Worm (Caenorhabditis elegans) whole organism, mixed stage, embryonic: ENCODE data around the gene nlp-51.

ENCODE experiments used
- M03D4.4 ChIP-seq: sonication (generic microtip); optimal IDR thresholded peaks from 2 replicates; lab custom pipeline; 2017; ENCODE audit warnings: mild to moderate bottlenecking, missing genetic modification characterization, missing compliant biosample characterization
- bed-3 ChIP-seq: fragments of 200-800 bp; sonication (Bioruptor generic); optimal IDR thresholded peaks from 3 replicates; lab custom pipeline; 2018; ENCODE audit warnings: mild to moderate bottlenecking, missing genetic modification characterization, moderate library complexity, missing compliant biosample characterization
- blmp-1 ChIP-seq: fragments of 150-350 bp; optimal IDR thresholded peaks from 2 replicates; lab custom pipeline; 2014; ENCODE audit warnings: missing biosample characterization, missing genetic modification characterization
- ceh-39 ChIP-seq: fragments of 150-350 bp; optimal IDR thresholded peaks from 2 replicates; lab custom pipeline; 2014; ENCODE audit warnings: missing biosample characterization, missing genetic modification characterization
- ceh-83 ChIP-seq: fragments of 200-800 bp; sonication (Bioruptor generic); optimal IDR thresholded peaks from 2 replicates; lab custom pipeline; 2018; ENCODE audit warnings: mild to moderate bottlenecking, missing genetic modification characterization, missing compliant biosample characterization
- ces-1 ChIP-seq: fragments of 150-350 bp; optimal IDR thresholded peaks from 2 replicates; lab custom pipeline; 2014; ENCODE audit warnings: missing biosample characterization, missing genetic modification reagents, missing genetic modification characterization
- cnd-1 ChIP-seq: fragments of 200-800 bp; sonication (Bioruptor generic); optimal IDR thresholded peaks from 2 replicates; lab custom pipeline; 2018; ENCODE audit warnings: mild to moderate bottlenecking, missing genetic modification characterization, missing compliant biosample characterization
- drap-1 ChIP-seq: fragments of 200-800 bp; sonication (Bioruptor generic); optimal IDR thresholded peaks from 3 replicates; lab custom pipeline; 2018; ENCODE audit warnings: mild to moderate bottlenecking, missing genetic modification characterization, missing compliant biosample characterization
- elt-1 ChIP-seq: sonication (generic microtip); optimal IDR thresholded peaks from 2 replicates; lab custom pipeline; 2017; ENCODE audit warnings: missing genetic modification characterization, mild to moderate bottlenecking, missing compliant biosample characterization, antibody characterized with exemption, moderate library complexity, borderline replicate concordance; ENCODE audit not compliant: insufficient read depth
- flh-1 ChIP-seq: fragments of 200-800 bp; sonication (Bioruptor generic); optimal IDR thresholded peaks from 2 replicates; lab custom pipeline; 2018; ENCODE audit warnings: mild to moderate bottlenecking, missing genetic modification characterization, moderate library complexity, missing compliant biosample characterization
- ham-2 ChIP-seq: fragments of 200-800 bp; sonication (Bioruptor generic); optimal IDR thresholded peaks from 2 replicates; lab custom pipeline; 2018; ENCODE audit warnings: mild to moderate bottlenecking, missing genetic modification characterization, missing compliant biosample characterization
- hlh-1 ChIP-seq: fragments of 150-350 bp; optimal IDR thresholded peaks from 2 replicates; lab custom pipeline; 2014; ENCODE audit warnings: missing biosample characterization, missing genetic modification reagents, missing genetic modification characterization
- lin-32 ChIP-seq: fragments of 200-800 bp; sonication (Bioruptor generic); optimal IDR thresholded peaks from 2 replicates; lab custom pipeline; 2018; ENCODE audit warnings: mild to moderate bottlenecking, missing genetic modification characterization, missing compliant biosample characterization
- lsy-2 ChIP-seq: fragments of 150-350 bp; optimal IDR thresholded peaks from 2 replicates; lab custom pipeline; 2014; ENCODE audit warnings: missing biosample characterization, missing genetic modification characterization
- mls-2 ChIP-seq: sonication (generic microtip); optimal IDR thresholded peaks from 2 replicates; lab custom pipeline; 2016; ENCODE audit warnings: mild to moderate bottlenecking, missing genetic modification characterization, moderate library complexity, missing compliant biosample characterization
- nhr-12 ChIP-seq: fragments of 150-350 bp; optimal IDR thresholded peaks from 2 replicates; lab custom pipeline; 2014; ENCODE audit warnings: missing biosample characterization, missing genetic modification characterization
- nhr-2 ChIP-seq: fragments of 150-350 bp; optimal IDR thresholded peaks from 2 replicates; lab custom pipeline; 2014; ENCODE audit warnings: missing biosample characterization, missing genetic modification characterization
- nhr-237 ChIP-seq: fragments of 150-350 bp; optimal IDR thresholded peaks from 2 replicates; lab custom pipeline; 2014; ENCODE audit warnings: missing biosample characterization, missing genetic modification characterization
- nhr-28 ChIP-seq: fragments of 150-350 bp; optimal IDR thresholded peaks from 2 replicates; lab custom pipeline; 2014; ENCODE audit warnings: missing biosample characterization, missing genetic modification characterization
- nhr-76 ChIP-seq: sonication (generic microtip); optimal IDR thresholded peaks from 2 replicates; lab custom pipeline; 2017; ENCODE audit warnings: missing biosample characterization, missing genetic modification characterization
- pha-4 ChIP-seq: fragments of 150-350 bp; optimal IDR thresholded peaks from 2 replicates; lab custom pipeline; 2018; ENCODE audit warnings: missing biosample characterization, missing genetic modification reagents, missing genetic modification characterization
- sem-2 ChIP-seq: fragments of 200-800 bp; sonication (Bioruptor generic); optimal IDR thresholded peaks from 2 replicates; lab custom pipeline; 2018; ENCODE audit warnings: mild to moderate bottlenecking, missing genetic modification characterization, missing compliant biosample characterization
- snpc-4 ChIP-seq: fragments of 150-350 bp; optimal IDR thresholded peaks from 2 replicates; lab custom pipeline; 2014; ENCODE audit warnings: missing biosample characterization, missing genetic modification characterization
- sptf-1 ChIP-seq: sonication (generic microtip); optimal IDR thresholded peaks from 2 replicates; lab custom pipeline; 2017; ENCODE audit warnings: mild to moderate bottlenecking, missing genetic modification characterization, moderate library complexity, missing compliant biosample characterization
- unc-120 ChIP-seq: sonication (generic microtip); optimal IDR thresholded peaks from 2 replicates; lab custom pipeline; 2017; ENCODE audit warnings: missing genetic modification characterization, missing compliant biosample characterization; ENCODE audit not compliant: poor library complexity, severe bottlenecking
- unc-39 ChIP-seq: fragments of 150-350 bp; optimal IDR thresholded peaks from 2 replicates; lab custom pipeline; 2014; ENCODE audit warnings: missing biosample characterization, missing genetic modification characterization
- unc-62 ChIP-seq: fragments of 150-350 bp; optimal IDR thresholded peaks from 2 replicates; lab custom pipeline; 2014; ENCODE audit warnings: missing biosample characterization, missing genetic modification reagents, missing genetic modification characterization
- zip-8 ChIP-seq: fragments of 150-350 bp; optimal IDR thresholded peaks from 2 replicates; lab custom pipeline; 2014; ENCODE audit warnings: missing biosample characterization, missing genetic modification characterization
- ztf-11 ChIP-seq: fragments of 150-350 bp; optimal IDR thresholded peaks from 2 replicates; lab custom pipeline; 2014; ENCODE audit warnings: missing biosample characterization, missing genetic modification characterization

Gene nlp-51

DNA sequence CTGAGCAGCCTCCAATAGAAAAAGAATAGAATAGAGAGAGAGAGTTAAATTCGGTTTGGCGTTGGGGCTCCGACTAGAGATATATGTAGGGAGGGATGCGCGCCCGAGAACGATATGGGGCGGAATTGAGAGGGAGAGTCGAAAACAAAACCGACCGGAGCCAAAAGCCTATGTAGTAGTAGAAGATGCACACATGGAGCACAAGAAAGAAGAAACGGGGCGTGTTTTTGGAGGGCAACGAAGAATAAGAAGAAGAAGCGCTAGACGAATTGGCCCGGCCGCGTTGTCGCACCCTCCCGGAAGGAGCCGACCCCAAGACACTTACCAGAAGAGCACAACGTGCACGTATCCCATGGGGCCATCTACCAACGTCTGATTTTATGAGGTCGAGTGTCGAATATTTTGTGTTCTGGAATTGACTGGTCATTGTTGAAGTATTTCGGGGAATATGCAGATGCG lies 9.6 kb upstream of the nlp-51 start, which contains the start of gene tag-180:
tag-180 (minus strand) TSS at position 409 of the 459 bp plus-strand sequence.
- TF ChIP-seq ces-1 (GFP tag; lab: Kevin White, UChicago) (peak; percentile 38), nhr-237 (tag; lab: Kevin White, UChicago) (no peak), M03D4.4 (tag; lab: Kevin White, UChicago) (no peak)

DNA sequence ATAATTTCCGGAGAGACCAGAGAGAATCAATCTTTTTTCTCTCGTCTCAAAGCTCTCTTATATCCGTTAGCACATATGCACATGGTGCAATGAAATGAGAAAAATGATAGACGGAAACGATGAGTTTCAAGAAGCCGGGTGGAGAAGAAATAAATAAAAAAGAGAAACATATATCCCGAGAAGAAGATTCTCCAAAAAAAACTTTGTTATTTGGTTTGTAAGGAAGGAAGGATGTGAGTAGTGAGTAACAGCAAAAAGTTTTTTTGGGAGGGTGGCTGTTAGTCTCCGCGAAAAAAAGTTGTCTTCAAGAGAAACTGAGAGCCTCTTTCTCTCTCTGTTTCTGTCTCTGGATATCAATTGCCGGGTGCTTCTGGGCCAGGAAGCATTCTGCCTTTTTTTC lies 2.8 kb downstream of the nlp-51 start:
- TF ChIP-seq snpc-4 (tag; lab: Kevin White, UChicago) (no peak), ces-1 (GFP tag; lab: Kevin White, UChicago) (peak; percentile 26)

DNA sequence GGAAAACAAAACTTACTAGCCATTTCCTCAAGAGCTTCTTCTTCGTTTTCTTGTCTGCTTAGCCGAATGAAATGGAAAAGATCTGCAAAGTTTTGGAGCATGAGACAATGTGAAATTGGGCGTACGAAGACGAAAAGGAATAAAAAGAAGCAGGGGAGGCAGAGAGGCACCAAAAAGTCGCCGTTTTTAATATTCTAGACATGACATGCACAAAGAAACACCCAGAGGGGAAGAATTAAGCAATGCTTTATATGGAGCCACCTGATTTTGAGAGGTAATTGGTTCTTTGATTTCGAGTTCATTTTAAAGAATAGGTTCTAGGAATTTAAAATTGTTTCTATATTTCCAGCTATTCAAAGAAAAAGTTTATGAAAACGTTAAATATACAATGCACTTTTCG lies 5.3 kb downstream of the nlp-51 start, which contains the start of gene T24F1.4:
T24F1.4 (minus strand) TSS at position 101 of the 400 bp plus-strand sequence.
- no peak for TF ChIP-seq M03D4.4 (tag; lab: Kevin White, UChicago)
- TF ChIP-seq nhr-2, result no peak
- no peak for TF ChIP-seq snpc-4 (tag; lab: Kevin White, UChicago)
- no peak for TF ChIP-seq ceh-39 (tag; lab: Kevin White, UChicago)
- no peak for TF ChIP-seq unc-120 (tag; lab: Kevin White, UChicago)
- no peak for TF ChIP-seq nhr-76 (tag; lab: Kevin White, UChicago)

DNA sequence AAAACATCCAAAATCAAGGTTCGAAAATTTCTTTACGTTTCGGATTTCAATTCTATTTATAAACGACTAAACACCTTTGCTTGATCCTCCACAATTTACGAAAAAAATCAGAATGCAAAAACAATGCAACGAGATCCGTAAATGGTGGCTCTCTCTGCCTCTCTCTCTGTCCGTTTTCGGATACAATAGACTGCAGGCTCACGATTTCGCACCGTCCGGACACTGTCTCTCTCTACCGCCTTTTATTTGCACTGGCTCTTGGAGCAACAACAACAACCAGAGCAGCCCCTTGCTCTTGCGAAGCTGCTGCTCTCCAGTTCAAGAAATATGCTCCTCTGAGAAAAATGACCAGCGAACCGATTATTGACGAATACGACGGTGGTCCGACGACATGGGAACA lies 7.3 kb downstream of the nlp-51 start, which contains the start of gene T24F1.7:
T24F1.7 (plus strand) TSS at position 301 of the 400 bp plus-strand sequence.
- TF ChIP-seq ztf-11 (tag; lab: Kevin White, UChicago), result no peak
- no peak for TF ChIP-seq nhr-76 (tag; lab: Kevin White, UChicago)
- no peak for TF ChIP-seq pha-4 (tag; lab: Kevin White, UChicago)
- TF ChIP-seq bed-3 (GFP tag; lab: Kevin White, UChicago), result no peak
- no peak for TF ChIP-seq lin-32 (GFP tag; lab: Kevin White, UChicago)
- TF ChIP-seq nhr-12 (tag; lab: Kevin White, UChicago), result no peak
- no peak for TF ChIP-seq elt-1 (tag; lab: Kevin White, UChicago)
- TF ChIP-seq sptf-1 (tag; lab: Kevin White, UChicago), result no peak
- TF ChIP-seq hlh-1, result no peak
- TF ChIP-seq nhr-28 (tag; lab: Kevin White, UChicago), result no peak
- no peak for TF ChIP-seq ces-1 (GFP tag; lab: Kevin White, UChicago)
- no peak for TF ChIP-seq ceh-39 (tag; lab: Kevin White, UChicago)
- TF ChIP-seq lsy-2, result no peak
- TF ChIP-seq cnd-1 (tag; lab: Kevin White, UChicago), result no peak
- TF ChIP-seq sem-2 (GFP tag; lab: Kevin White, UChicago), result no peak
- TF ChIP-seq unc-39 (tag; lab: Kevin White, UChicago), result no peak
- no peak for TF ChIP-seq flh-1 (GFP tag; lab: Kevin White, UChicago)

DNA sequence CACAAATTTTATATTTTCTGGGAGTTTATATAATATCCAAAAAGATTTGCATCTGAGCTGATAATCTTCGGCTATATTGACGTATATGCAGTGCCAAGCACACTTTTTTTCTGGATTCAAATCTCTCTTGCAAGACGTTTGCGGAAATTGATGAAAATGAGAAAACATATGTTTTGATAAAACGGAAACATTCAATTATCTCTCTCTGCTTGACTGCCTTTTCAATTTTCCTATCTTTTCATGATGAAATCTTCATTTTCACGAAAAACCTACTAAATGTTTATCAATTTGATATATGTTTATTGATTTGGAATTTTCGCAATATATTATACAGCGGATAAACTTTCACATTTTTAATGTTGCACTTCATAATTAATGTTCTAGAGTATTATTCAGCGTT lies 11.5 kb downstream of the nlp-51 start:
- TF ChIP-seq nhr-28 (tag; lab: Kevin White, UChicago) (no peak), unc-120 (tag; lab: Kevin White, UChicago) (peak; percentile 23), snpc-4 (tag; lab: Kevin White, UChicago) (no peak), unc-62 (GFP tag; lab: Kevin White, UChicago) (peak; percentile 5), M03D4.4 (tag; lab: Kevin White, UChicago) (no peak)

DNA sequence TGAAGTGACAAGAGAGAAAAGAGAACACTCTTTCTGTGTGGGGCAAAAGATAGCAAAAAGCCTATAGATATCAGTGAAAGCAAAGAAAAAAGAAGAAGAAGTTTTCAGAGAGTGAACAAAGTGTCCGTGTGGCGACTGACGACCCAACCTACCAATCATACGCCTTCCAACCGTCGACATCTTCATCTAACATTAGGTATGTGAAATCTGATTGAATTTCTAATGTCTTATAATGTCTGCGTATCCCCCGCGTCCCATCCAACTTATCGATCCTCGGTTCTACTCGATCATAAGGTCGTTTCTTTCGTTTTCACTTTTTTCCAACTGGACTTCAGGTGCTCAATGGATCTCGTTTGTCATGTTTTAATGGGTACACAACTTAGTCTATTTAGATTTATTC lies 12.2 kb downstream of the nlp-51 start:
- no peak for TF ChIP-seq nhr-28 (tag; lab: Kevin White, UChicago)
- no peak for TF ChIP-seq hlh-1
- TF ChIP-seq zip-8 (tag; lab: Kevin White, UChicago), result no peak
- TF ChIP-seq flh-1 (GFP tag; lab: Kevin White, UChicago), result no peak
- TF ChIP-seq bed-3 (GFP tag; lab: Kevin White, UChicago), result no peak
- TF ChIP-seq cnd-1 (tag; lab: Kevin White, UChicago), result no peak
- no peak for TF ChIP-seq pha-4 (tag; lab: Kevin White, UChicago)

DNA sequence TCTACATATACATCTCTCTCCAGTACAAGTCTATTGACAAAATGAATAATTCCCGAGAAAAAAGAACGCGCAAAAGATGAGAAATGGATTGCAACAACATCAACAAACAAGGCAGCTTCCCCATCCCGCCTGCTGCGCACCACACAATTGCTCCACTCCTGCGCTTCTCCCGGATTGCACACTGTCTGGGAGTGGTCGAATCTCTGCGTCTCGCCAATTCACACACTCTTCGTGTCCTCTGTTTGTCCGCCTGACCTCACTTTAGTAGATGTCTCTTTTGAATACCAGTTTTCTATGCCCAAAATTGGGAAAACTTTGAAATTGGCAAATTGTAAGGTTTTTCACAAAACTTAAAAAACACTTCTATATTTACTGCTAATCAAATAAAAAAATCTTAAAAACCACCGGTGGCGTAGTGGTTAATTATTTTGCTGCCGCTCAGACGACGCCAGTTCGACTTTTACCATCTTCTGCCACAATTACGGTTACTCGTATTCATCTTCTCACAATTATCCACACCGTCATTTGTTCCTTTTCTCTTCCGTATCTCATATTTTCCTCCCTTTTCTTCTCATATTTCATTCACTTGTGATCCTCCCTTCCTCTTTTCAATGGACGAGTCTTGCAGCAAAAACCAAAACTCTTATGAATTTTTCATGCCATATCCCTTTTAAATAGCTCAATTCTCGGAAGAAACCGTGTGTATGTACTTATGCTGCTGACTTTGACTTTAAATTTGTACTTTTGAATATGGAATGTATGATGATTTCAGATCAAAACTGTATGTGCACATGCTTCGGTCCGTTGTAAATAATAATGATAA lies 13.7 kb downstream of the nlp-51 start, which contains the start of gene rsf-1:
rsf-1 (plus strand) TSS at position 773 of the 823 bp plus-strand sequence.
- TF ChIP-seq sptf-1 (tag; lab: Kevin White, UChicago), result peak; percentile 18
- TF ChIP-seq unc-39 (tag; lab: Kevin White, UChicago), result peak; percentile 77
- no peak for TF ChIP-seq nhr-12 (tag; lab: Kevin White, UChicago)
- TF ChIP-seq hlh-1, result no peak
- TF ChIP-seq unc-62 (GFP tag; lab: Kevin White, UChicago), result no peak
- no peak for TF ChIP-seq ham-2 (GFP tag; lab: Kevin White, UChicago)
- TF ChIP-seq zip-8 (tag; lab: Kevin White, UChicago), result no peak
- no peak for TF ChIP-seq ztf-11 (tag; lab: Kevin White, UChicago)
- peak; percentile 48 for TF ChIP-seq ces-1 (GFP tag; lab: Kevin White, UChicago)
- TF ChIP-seq drap-1 (GFP tag; lab: Kevin White, UChicago), result peak; percentile 17
- TF ChIP-seq nhr-76 (tag; lab: Kevin White, UChicago), result no peak
- no peak for TF ChIP-seq ceh-83 (GFP tag; lab: Kevin White, UChicago)
- no peak for TF ChIP-seq M03D4.4 (tag; lab: Kevin White, UChicago)
- TF ChIP-seq pha-4 (tag; lab: Kevin White, UChicago), result peak; percentile 85
- no peak for TF ChIP-seq bed-3 (GFP tag; lab: Kevin White, UChicago)
- no peak for TF ChIP-seq blmp-1
- peak; percentile 52 for TF ChIP-seq mls-2 (tag; lab: Kevin White, UChicago)
- no peak for TF ChIP-seq elt-1 (tag; lab: Kevin White, UChicago)
